Worm (Caenorhabditis elegans): ENCODE results near the gene kel-10.

Gene kel-10

DNA sequence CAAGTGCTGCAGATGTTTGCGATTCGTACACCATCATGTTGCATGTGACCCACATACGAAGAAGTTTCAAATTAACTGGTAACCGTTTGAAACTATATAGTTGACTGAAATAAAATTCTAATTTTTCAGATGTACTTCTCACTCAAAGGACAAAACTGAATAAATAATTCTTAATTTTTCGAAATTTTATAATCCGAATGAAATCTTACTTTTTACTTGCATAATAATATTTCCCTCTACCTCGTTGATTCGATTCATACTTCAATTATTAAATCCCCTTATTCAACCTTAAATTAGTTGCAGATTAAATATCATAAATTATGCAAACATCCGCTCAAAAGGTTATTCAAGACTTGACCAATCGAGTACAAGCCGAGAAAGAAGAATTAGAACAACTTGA, 15.3 kb downstream of the kel-10 start, which contains the start of gene T16H12.2:
Gene T16H12.2, plus strand, starts transcription at position 301 of the 400 bp plus-strand sequence.
- TF ChIP-seq ttx-3 (tag; optimal IDR thresholded peaks at IDR 0.05) (no peak), ceh-24 (tag; optimal IDR thresholded peaks at IDR 0.05) (no peak), ceh-30 (tag; optimal IDR thresholded peaks at IDR 0.05) (no peak), ceh-45 (GFP tag; IDR thresholded peaks at IDR 0.05) (no peak), nhr-11 (tag; optimal IDR thresholded peaks at IDR 0.05) (no peak), ceh-9 (tag; optimal IDR thresholded peaks at IDR 0.05) (no peak), gmeb-2 (tag; optimal IDR thresholded peaks at IDR 0.05) (no peak), nfya-1 (tag; optimal IDR thresholded peaks at IDR 0.05) (no peak), ceh-34 (tag; optimal IDR thresholded peaks at IDR 0.05) (no peak), lin-11 (tag; optimal IDR thresholded peaks at IDR 0.05) (no peak)

ce11 chrIII:10085574-10085973, 15.7 kb downstream of the kel-10 start:
- no peak for TF ChIP-seq pat-9 (tag; optimal IDR thresholded peaks at IDR 0.05)
- TF ChIP-seq ama-1 (optimal IDR thresholded peaks at IDR 0.05) = no peak
- TF ChIP-seq ceh-22 (tag; optimal IDR thresholded peaks at IDR 0.05) = no peak
- TF ChIP-seq ref-2 (tag; optimal IDR thresholded peaks at IDR 0.05) = no peak
- TF ChIP-seq Y22D7AL.16 (tag; optimal IDR thresholded peaks at IDR 0.05) = no peak
- TF ChIP-seq elt-2 (tag; optimal IDR thresholded peaks at IDR 0.05) = no peak
- no peak for TF ChIP-seq ceh-45 (GFP tag; IDR thresholded peaks at IDR 0.05)
- no peak for TF ChIP-seq unc-42 (tag; optimal IDR thresholded peaks at IDR 0.05)
- TF ChIP-seq pqm-1 (tag; optimal IDR thresholded peaks at IDR 0.05) = no peak
- TF ChIP-seq fax-1 (tag; optimal IDR thresholded peaks at IDR 0.05) = no peak

DNA sequence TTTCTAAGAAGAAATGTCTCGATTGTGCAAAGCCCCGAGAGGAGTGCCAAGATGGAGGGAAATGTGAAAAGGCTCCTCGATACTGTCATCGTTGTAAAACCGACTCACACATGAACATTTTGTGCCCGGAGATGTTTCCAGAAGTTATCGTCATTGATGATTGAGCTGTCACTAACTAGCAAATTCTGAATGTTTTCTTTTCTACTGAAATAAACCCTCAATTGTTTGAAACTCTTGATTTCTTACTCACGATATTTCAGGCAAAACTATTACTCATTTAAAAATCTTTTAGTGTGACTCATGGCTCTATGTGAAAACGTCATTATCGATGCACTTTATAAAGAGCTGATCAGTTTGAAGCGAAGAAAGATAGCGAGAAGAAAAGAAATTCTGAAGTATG, 16.1 kb downstream of the kel-10 start, which contains the start of gene T16H12.13:
Gene T16H12.13, plus strand, starts transcription at position 301 of the 400 bp plus-strand sequence.
- no peak for TF ChIP-seq odd-2 (tag; optimal IDR thresholded peaks at IDR 0.05)

DNA sequence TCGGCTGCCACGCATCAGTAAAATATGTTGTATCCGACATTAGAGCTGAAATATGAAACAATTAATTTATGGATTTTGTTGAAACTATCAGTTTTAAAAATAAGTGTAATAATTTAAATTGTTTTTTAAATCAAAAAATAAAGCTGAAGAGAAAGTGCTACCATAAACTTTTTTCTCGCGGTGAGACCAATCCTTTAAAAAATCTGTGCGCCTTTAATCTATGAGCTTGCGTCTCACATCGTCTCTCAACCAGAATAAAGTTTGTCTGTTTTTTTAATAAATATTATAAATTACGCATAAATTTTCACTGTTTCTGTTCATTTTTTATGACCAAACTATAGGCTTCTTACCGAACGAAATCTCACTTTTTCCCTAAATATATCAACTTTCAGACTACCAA, 18.0 kb downstream of the kel-10 start, which contains the start of gene T16H12.3:
Gene T16H12.3, minus strand, starts transcription at position 51 of the 400 bp plus-strand sequence.
- TF ChIP-seq nhr-232 (tag; optimal IDR thresholded peaks at IDR 0.05) = no peak
- no peak for TF ChIP-seq ceh-48 (tag; optimal IDR thresholded peaks at IDR 0.05)
- no peak for TF ChIP-seq npax-4 (tag; optimal IDR thresholded peaks at IDR 0.05)
- TF ChIP-seq mec-3 (tag; optimal IDR thresholded peaks at IDR 0.05; ENCODE audit: borderline replicate concordance) = no peak
- no peak for TF ChIP-seq rnt-1 (tag; optimal IDR thresholded peaks at IDR 0.05)
- TF ChIP-seq hlh-13 (GFP tag; optimal IDR thresholded peaks at IDR 0.05) = no peak
- no peak for TF ChIP-seq lin-11 (tag; optimal IDR thresholded peaks at IDR 0.05)
- no peak for TF ChIP-seq unc-55 (GFP tag; optimal IDR thresholded peaks at IDR 0.05)
- TF ChIP-seq pqm-1 (tag; optimal IDR thresholded peaks at IDR 0.05) = no peak
- TF ChIP-seq ceh-24 (tag; optimal IDR thresholded peaks at IDR 0.05) = no peak
- no peak for TF ChIP-seq pha-2 (tag; optimal IDR thresholded peaks at IDR 0.05)
- TF ChIP-seq nfya-1 (tag; optimal IDR thresholded peaks at IDR 0.05) = no peak
- TF ChIP-seq ceh-22 (tag; optimal IDR thresholded peaks at IDR 0.05) = no peak
- TF ChIP-seq fax-1 (tag; optimal IDR thresholded peaks at IDR 0.05) = no peak

DNA sequence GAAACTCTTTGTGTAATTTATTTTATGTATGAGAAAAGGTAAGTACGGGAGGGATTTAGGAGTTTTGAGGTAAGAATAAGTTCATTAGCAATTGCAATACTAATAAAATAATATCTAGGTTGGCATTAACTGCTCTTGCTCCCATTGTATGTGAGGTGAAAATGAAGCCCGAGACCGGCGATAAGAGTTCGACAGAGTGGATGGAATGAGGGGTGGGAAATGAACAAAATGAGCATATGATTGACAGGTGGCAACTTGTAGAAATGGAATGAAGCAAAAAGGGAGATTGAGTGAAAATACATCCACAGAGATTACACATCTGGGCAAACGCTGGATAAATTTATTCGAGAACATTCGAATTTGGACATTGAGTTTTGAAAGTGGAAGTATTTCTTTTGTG, 22.5 kb downstream of the kel-10 start:
- TF ChIP-seq dmd-4 (tag; optimal IDR thresholded peaks at IDR 0.05; ENCODE audit: borderline replicate concordance) (no peak), unc-86 (tag; optimal IDR thresholded peaks at IDR 0.05) (no peak), pag-3 (tag; optimal IDR thresholded peaks at IDR 0.05; ENCODE audit: borderline replicate concordance) (no peak), ceh-2 (tag; optimal IDR thresholded peaks at IDR 0.05) (no peak), ref-2 (tag; optimal IDR thresholded peaks at IDR 0.05) (no peak), npax-4 (tag; optimal IDR thresholded peaks at IDR 0.05) (no peak), ceh-22 (tag; optimal IDR thresholded peaks at IDR 0.05) (no peak), Y22D7AL.16 (tag; optimal IDR thresholded peaks at IDR 0.05) (no peak), ets-4 (tag; optimal IDR thresholded peaks at IDR 0.05) (no peak), unc-3 (GFP tag; conservative IDR thresholded peaks at IDR 0.05) (no peak), unc-3 (tag; optimal IDR thresholded peaks at IDR 0.05) (no peak), pros-1 (tag; optimal IDR thresholded peaks at IDR 0.05) (no peak), pha-4 (tag; optimal IDR thresholded peaks at IDR 0.05) (no peak), ceh-45 (GFP tag; IDR thresholded peaks at IDR 0.05) (no peak), pha-2 (tag; optimal IDR thresholded peaks at IDR 0.05) (no peak), gmeb-2 (tag; optimal IDR thresholded peaks at IDR 0.05) (no peak), dve-1 (tag; optimal IDR thresholded peaks at IDR 0.05) (no peak), C08G9.2 (tag; optimal IDR thresholded peaks at IDR 0.05) (no peak), sox-4 (tag; optimal IDR thresholded peaks at IDR 0.05) (no peak)
